Worm (Caenorhabditis elegans): Measurements from ENCODE around the gene C03B1.4.

DNA sequence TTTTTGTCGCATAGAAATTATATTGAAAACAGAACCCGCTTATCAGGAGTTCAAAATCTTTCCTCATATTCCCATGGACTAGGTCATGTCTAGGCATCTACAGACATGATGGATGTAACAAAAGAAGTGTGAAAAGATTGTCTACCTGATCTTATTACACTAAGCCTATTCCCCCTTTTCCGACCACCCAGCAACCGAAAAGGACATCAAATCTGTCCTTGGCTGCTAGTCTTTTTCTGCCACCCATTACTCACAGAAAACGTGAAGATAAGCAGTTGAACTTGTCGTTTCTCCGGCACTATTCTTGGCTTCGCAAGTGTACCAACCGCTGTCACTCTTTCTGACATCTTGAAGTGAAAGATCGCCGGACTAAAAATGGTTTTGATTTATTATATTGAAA is 18.6 kb downstream of the C03B1.4 start:
- TF ChIP-seq pha-4 (tag; optimal IDR thresholded peaks at IDR 0.05) = no peak
- no peak for TF ChIP-seq nhr-28 (tag; optimal IDR thresholded peaks at IDR 0.05)
- TF ChIP-seq nhr-11 (tag; optimal IDR thresholded peaks at IDR 0.05) = no peak
